Fruit fly (Drosophila melanogaster) whole organism, embryonic: Measurements from ENCODE around the gene Adck5.
A peak's percentile ranks its signal among the peaks of the same experiment; 100 is the strongest.

Experiments
- Abd-B ChIP-seq: fragments of 200-800 bp; sonication (Bioruptor generic); optimal IDR thresholded peaks from 2 replicates; lab custom pipeline; 2018; ENCODE audit warnings: missing biosample characterization, mild to moderate bottlenecking, missing genetic modification characterization, moderate library complexity
- Ada2b ChIP-seq: fragments of 200-800 bp; sonication (Bioruptor generic); IDR thresholded peaks from 2 replicates; pipeline ENCODE4 v1.3.6; 2022; ENCODE audit warnings: missing biosample characterization, missing genetic modification characterization
- CG11093 ChIP-seq: fragments of 200-800 bp; sonication (Bioruptor generic); IDR thresholded peaks from 3 replicates; pipeline ENCODE4 v1.3.6; 2022; ENCODE audit warnings: missing biosample characterization, missing genetic modification characterization
- CG12104 ChIP-seq: fragments of 200-800 bp; sonication (Bioruptor generic); optimal IDR thresholded peaks from 3 replicates; lab custom pipeline; 2016; ENCODE audit warnings: missing biosample characterization, missing genetic modification characterization
- CG12219 ChIP-seq: fragments of 200-800 bp; sonication (Bioruptor generic); optimal IDR thresholded peaks from 3 replicates; lab custom pipeline; 2018; ENCODE audit warnings: missing biosample characterization, mild to moderate bottlenecking, missing genetic modification characterization
- CG12659 ChIP-seq: fragments of 200-800 bp; sonication (Bioruptor generic); optimal IDR thresholded peaks from 3 replicates; lab custom pipeline; 2017; ENCODE audit warnings: mild to moderate bottlenecking, missing biosample characterization, missing genetic modification reagents, missing genetic modification characterization
- CG14014 ChIP-seq: fragments of 200-800 bp; sonication (Bioruptor generic); IDR thresholded peaks from 2 replicates; pipeline ENCODE4 v1.3.6; 2022; ENCODE audit warnings: missing biosample characterization, missing genetic modification characterization
- CG14710 ChIP-seq: fragments of 200-800 bp; sonication (Bioruptor generic); optimal IDR thresholded peaks from 3 replicates; lab custom pipeline; 2019; ENCODE audit warnings: missing biosample characterization, mild to moderate bottlenecking, missing genetic modification characterization, moderate library complexity
- CG14965 ChIP-seq: fragments of 200-800 bp; sonication (Bioruptor generic); optimal IDR thresholded peaks from 2 replicates; lab custom pipeline; 2016; ENCODE audit warnings: missing biosample characterization, missing genetic modification characterization, borderline replicate concordance
- CG15073 ChIP-seq: fragments of 200-800 bp; sonication (Bioruptor generic); optimal IDR thresholded peaks from 2 replicates; lab custom pipeline; 2016; ENCODE audit warnings: missing biosample characterization, missing genetic modification characterization
- CG15479 ChIP-seq: fragments of 200-800 bp; sonication (Bioruptor generic); optimal IDR thresholded peaks from 3 replicates; lab custom pipeline; 2019; ENCODE audit warnings: missing biosample characterization, mild to moderate bottlenecking, missing genetic modification characterization, moderate library complexity
- CG15696 ChIP-seq: fragments of 200-800 bp; sonication (Bioruptor generic); optimal IDR thresholded peaks from 2 replicates; lab custom pipeline; 2019; ENCODE audit warnings: missing biosample characterization, mild to moderate bottlenecking, missing genetic modification characterization, moderate library complexity
- CG1647 ChIP-seq: fragments of 200-800 bp; sonication (Bioruptor generic); optimal IDR thresholded peaks from 3 replicates; lab custom pipeline; 2016; ENCODE audit warnings: missing biosample characterization, missing genetic modification characterization
- CG16815 ChIP-seq: fragments of 200-800 bp; sonication (Bioruptor generic); optimal IDR thresholded peaks from 3 replicates; lab custom pipeline; 2017; ENCODE audit warnings: missing biosample characterization, mild to moderate bottlenecking, missing genetic modification characterization
- CG18011 ChIP-seq: fragments of 200-800 bp; sonication (Bioruptor generic); optimal IDR thresholded peaks from 2 replicates; lab custom pipeline; 2017; ENCODE audit warnings: missing biosample characterization, missing genetic modification characterization, mild to moderate bottlenecking, moderate library complexity, missing genotype
- CG2712 ChIP-seq: fragments of 200-800 bp; optimal IDR thresholded peaks from 3 replicates; lab custom pipeline; 2019; ENCODE audit warnings: missing biosample characterization, mild to moderate bottlenecking, missing genetic modification characterization, moderate library complexity
- CG31224 ChIP-seq: fragments of 200-800 bp; sonication (Bioruptor generic); IDR thresholded peaks from 2 replicates; pipeline ENCODE4 v1.3.6; 2022; ENCODE audit warnings: missing biosample characterization, missing genetic modification characterization
- CG31365 ChIP-seq: fragments of 200-800 bp; sonication (Bioruptor generic); optimal IDR thresholded peaks from 2 replicates; lab custom pipeline; 2018; ENCODE audit warnings: missing biosample characterization, mild to moderate bottlenecking, missing genetic modification characterization
- CG33557 ChIP-seq: fragments of 200-800 bp; sonication (Bioruptor generic); optimal IDR thresholded peaks from 2 replicates; lab custom pipeline; 2019; ENCODE audit warnings: missing biosample characterization, mild to moderate bottlenecking, missing genetic modification characterization, moderate library complexity
- CG34376 ChIP-seq: fragments of 200-800 bp; sonication (Bioruptor generic); optimal IDR thresholded peaks from 2 replicates; lab custom pipeline; 2018; ENCODE audit warnings: missing biosample characterization, mild to moderate bottlenecking, missing genetic modification characterization
- CG4424 ChIP-seq: fragments of 200-800 bp; sonication (Bioruptor generic); optimal IDR thresholded peaks from 3 replicates; lab custom pipeline; 2016; ENCODE audit warnings: missing biosample characterization, missing genetic modification characterization
- CG4707 ChIP-seq: fragments of 200-800 bp; sonication (Bioruptor generic); optimal IDR thresholded peaks from 2 replicates; lab custom pipeline; 2018; ENCODE audit warnings: missing biosample characterization, mild to moderate bottlenecking, missing genetic modification characterization, moderate library complexity
- CG4730 ChIP-seq: fragments of 200-800 bp; sonication (Bioruptor generic); IDR thresholded peaks from 2 replicates; pipeline ENCODE4 v1.3.6; 2022; ENCODE audit warnings: missing biosample characterization, missing genetic modification characterization
- CG7357 ChIP-seq: fragments of 200-800 bp; sonication (Bioruptor generic); IDR thresholded peaks from 3 replicates; pipeline ENCODE4 v1.3.6; 2022; ENCODE audit warnings: missing biosample characterization, missing genetic modification characterization
- CG7745 ChIP-seq: fragments of 200-800 bp; sonication (Bioruptor generic); optimal IDR thresholded peaks from 2 replicates; lab custom pipeline; 2018; ENCODE audit warnings: missing biosample characterization, mild to moderate bottlenecking, missing genetic modification characterization, moderate library complexity
- CG7928 ChIP-seq: fragments of 200-800 bp; sonication (Bioruptor generic); optimal IDR thresholded peaks from 2 replicates; lab custom pipeline; 2017; ENCODE audit warnings: missing biosample characterization, mild to moderate bottlenecking, missing genetic modification characterization
- CG9932 ChIP-seq: fragments of 200-800 bp; sonication (Bioruptor generic); IDR thresholded peaks from 2 replicates; pipeline ENCODE4 v1.3.6; 2022; ENCODE audit warnings: missing biosample characterization, missing genetic modification characterization
- D19B ChIP-seq: fragments of 200-800 bp; sonication (Bioruptor generic); optimal IDR thresholded peaks from 2 replicates; lab custom pipeline; 2017; ENCODE audit warnings: missing biosample characterization, mild to moderate bottlenecking, missing genetic modification characterization
- HLHmδ ChIP-seq: fragments of 200-800 bp; sonication (Bioruptor generic); optimal IDR thresholded peaks from 2 replicates; lab custom pipeline; 2018; ENCODE audit warnings: missing biosample characterization, mild to moderate bottlenecking, missing genetic modification characterization, moderate library complexity
- Hey ChIP-seq: fragments of 200-800 bp; sonication (Bioruptor generic); optimal IDR thresholded peaks from 3 replicates; lab custom pipeline; 2018; ENCODE audit warnings: missing biosample characterization, mild to moderate bottlenecking, missing genetic modification characterization
- Oaz ChIP-seq: fragments of 200-800 bp; sonication (Bioruptor generic); IDR thresholded peaks from 2 replicates; pipeline ENCODE4 v1.3.6; 2022; ENCODE audit warnings: missing biosample characterization, missing genetic modification characterization
- Sry-δ ChIP-seq: fragments of 200-800 bp; sonication (Bioruptor generic); optimal IDR thresholded peaks from 2 replicates; lab custom pipeline; 2016; ENCODE audit warnings: missing biosample characterization, missing genetic modification characterization
- Xrp1 ChIP-seq: fragments of 200-800 bp; sonication (Bioruptor generic); IDR thresholded peaks from 2 replicates; pipeline ENCODE4 v1.3.6; 2022; ENCODE audit warnings: missing biosample characterization, missing genetic modification characterization
- ase ChIP-seq: fragments of 200-800 bp; sonication (Bioruptor generic); IDR thresholded peaks from 3 replicates; pipeline ENCODE4 v1.3.6; 2022; ENCODE audit warnings: missing biosample characterization, missing genetic modification characterization
- ato ChIP-seq: fragments of 200-800 bp; sonication (Bioruptor generic); IDR thresholded peaks from 2 replicates; pipeline ENCODE4 v1.3.6; 2022; ENCODE audit warnings: missing biosample characterization, missing genetic modification characterization; ENCODE audit not compliant: partially characterized antibody
- btn ChIP-seq: fragments of 200-800 bp; sonication (Bioruptor generic); optimal IDR thresholded peaks from 2 replicates; lab custom pipeline; 2016; ENCODE audit warnings: missing biosample characterization, missing genetic modification characterization
- ci ChIP-seq: fragments of 200-800 bp; sonication (Bioruptor generic); IDR thresholded peaks from 3 replicates; pipeline ENCODE4 v1.3.6; 2022; ENCODE audit warnings: missing biosample characterization, missing genetic modification characterization
- croc ChIP-seq: fragments of 200-800 bp; sonication (Bioruptor generic); conservative IDR thresholded peaks from 3 replicates; pipeline ENCODE4 v1.3.6; 2022; ENCODE audit warnings: missing biosample characterization, missing genetic modification characterization
- crp ChIP-seq, 2 experiments: fragments of 200-800 bp; sonication (Bioruptor generic); optimal IDR thresholded peaks; 2 replicates in 1 of 2; 3 replicates in 1 of 2; lab custom pipeline; 2017; ENCODE audit warnings: missing biosample characterization in 2 of 2, missing genetic modification characterization in 2 of 2, mild to moderate bottlenecking in 1 of 2, moderate library complexity in 1 of 2
- dimm ChIP-seq: fragments of 200-800 bp; sonication (Bioruptor generic); IDR thresholded peaks from 2 replicates; pipeline ENCODE4 v1.3.6; 2022; ENCODE audit warnings: missing biosample characterization, missing genetic modification characterization
- ems ChIP-seq: fragments of 200-800 bp; sonication (Bioruptor generic); optimal IDR thresholded peaks from 3 replicates; lab custom pipeline; 2016; ENCODE audit warnings: missing biosample characterization, missing genetic modification characterization
- fd102C ChIP-seq: fragments of 200-800 bp; sonication (Bioruptor generic); optimal IDR thresholded peaks from 2 replicates; lab custom pipeline; 2018; ENCODE audit warnings: missing biosample characterization, mild to moderate bottlenecking, missing genetic modification characterization, moderate library complexity
- fd96Cb ChIP-seq: fragments of 200-800 bp; sonication (Bioruptor generic); optimal IDR thresholded peaks from 2 replicates; lab custom pipeline; 2018; ENCODE audit warnings: missing biosample characterization, mild to moderate bottlenecking, missing genetic modification characterization, moderate library complexity
- gfzf ChIP-seq: fragments of 200-800 bp; sonication (Bioruptor generic); optimal IDR thresholded peaks from 2 replicates; lab custom pipeline; 2016; ENCODE audit warnings: missing biosample characterization, mild to moderate bottlenecking, missing genetic modification characterization, moderate library complexity
- lov ChIP-seq, 2 experiments: fragments of 200-800 bp in 1 of 2; fragments of >200 bp in 1 of 2; sonication (Bioruptor generic) in 1 of 2; IDR thresholded peaks in 1 of 2; optimal IDR thresholded peaks in 1 of 2; 2 replicates in 1 of 2; 3 replicates in 1 of 2; pipeline versions ENCODE4 v1.3.6 to Lab custom; 2017 to 2022; ENCODE audit warnings: missing biosample characterization in 1 of 2, missing genetic modification characterization in 1 of 2
- oc ChIP-seq: fragments of 200-800 bp; sonication (Bioruptor generic); optimal IDR thresholded peaks from 2 replicates; lab custom pipeline; 2018; ENCODE audit warnings: missing biosample characterization, mild to moderate bottlenecking, missing genetic modification characterization, moderate library complexity
- sc ChIP-seq, 3 experiments: fragments of >200 bp in 2 of 3; fragments of 200-800 bp in 1 of 3; sonication (Bioruptor generic) in 1 of 3; optimal IDR thresholded peaks; 2 replicates in 2 of 3; 3 replicates in 1 of 3; lab custom pipeline; 2017; ENCODE audit warnings: mild to moderate bottlenecking in 1 of 3, missing biosample characterization in 1 of 3, missing genetic modification characterization in 1 of 3, missing genetic modification reagents in 1 of 3
- slp2 ChIP-seq: fragments of 200-800 bp; sonication (Bioruptor generic); optimal IDR thresholded peaks from 2 replicates; lab custom pipeline; 2016; ENCODE audit warnings: missing biosample characterization, missing genetic modification characterization
- so ChIP-seq: fragments of 200-800 bp; sonication (Bioruptor generic); IDR thresholded peaks from 3 replicates; pipeline ENCODE4 v1.3.6; 2022; ENCODE audit warnings: missing biosample characterization, missing genetic modification characterization

The Adck5 gene

DNA sequence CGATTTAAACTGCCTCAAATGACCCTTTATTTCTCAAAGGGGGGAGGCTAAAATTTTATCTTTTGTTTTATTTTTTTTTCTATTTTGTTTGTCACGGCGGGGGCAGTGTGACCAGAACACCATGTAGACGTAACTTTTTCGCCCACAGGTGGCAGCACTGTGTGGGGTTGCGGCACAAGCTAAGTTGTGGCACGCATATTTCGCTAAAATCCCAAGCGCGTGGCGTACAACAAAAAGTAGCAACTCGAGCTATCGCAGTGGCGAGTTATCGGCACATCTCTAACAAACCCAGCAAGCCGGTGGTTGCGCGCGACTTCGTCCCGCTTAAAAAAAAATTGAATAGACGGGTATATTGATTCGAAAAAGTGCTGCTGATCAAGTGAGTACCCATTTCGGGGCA lies 46.5 kb upstream of the Adck5 start, which contains the start of the genes Ufd1 and NaPi-III (continued):
- TF ChIP-seq Xrp1 (GFP tag; lab: Robert Waterston, UW) (no peak), CG12659 (GFP tag; lab: Kevin White, UChicago) (peak; percentile 89), ems (GFP tag; lab: Kevin White, UChicago) (peak; percentile 23), HLHmδ (GFP tag; lab: Kevin White, UChicago) (no peak), CG1647 (GFP tag; lab: Kevin White, UChicago) (no peak), Hey (no peak), CG12219 (GFP tag; lab: Kevin White, UChicago) (no peak), fd102C (no peak), fd96Cb (no peak), btn (GFP tag; lab: Kevin White, UChicago) (peak; percentile 24), CG14965 (GFP tag; lab: Kevin White, UChicago) (no peak), CG31365 (tag; lab: Kevin White, UChicago) (no peak), ci (peak; percentile 48; the same call in 1 of the 3 replicates), CG34376 (GFP tag; lab: Kevin White, UChicago) (no peak), Sry-δ (GFP tag; lab: Kevin White, UChicago) (peak; percentile 97), CG18011 (GFP tag; lab: Kevin White, UChicago) (no peak), sc (optimal IDR thresholded peaks at IDR 0.05; lab: Kevin White, UChicago) (no peak), sc (GFP tag; optimal IDR thresholded peaks at IDR 0.05; lab: Kevin White, UChicago) (no peak), ato (peak; percentile 84), CG16815 (GFP tag; lab: Kevin White, UChicago) (no peak), ase (no peak), CG2712 (tag; lab: Kevin White, UChicago) (peak; percentile 56), Ada2b (no peak), CG31224 (GFP tag; lab: Robert Waterston, UW) (no peak), CG33557 (GFP tag; lab: Kevin White, UChicago) (no peak), Oaz (GFP tag; lab: Robert Waterston, UW) (no peak), CG7357 (no peak), crp (GFP tag; optimal IDR thresholded peaks at IDR 0.05; lab: Kevin White, UChicago) (peak in 1 of 2 experiments; percentile 69), CG7745 (tag; lab: Kevin White, UChicago) (no peak), CG14014 (GFP tag; lab: Robert Waterston, UW) (0 out of 2 replicates have a peak, but pooled peaks have one; percentile 21), CG15696 (tag; lab: Kevin White, UChicago) (no peak), CG14710 (tag; lab: Kevin White, UChicago) (peak; percentile 67), dimm (GFP tag; lab: Robert Waterston, UW) (no peak), lov (optimal IDR thresholded peaks at IDR 0.05; lab: Kevin White, UChicago) (no peak), lov (GFP tag; IDR thresholded peaks at IDR 0.05; lab: Robert Waterston, UW) (peak; percentile 49; the same call in 1 of the 3 replicates), slp2 (GFP tag; lab: Kevin White, UChicago) (no peak), D19B (no peak), CG15073 (GFP tag; lab: Kevin White, UChicago) (no peak), Abd-B (GFP tag; lab: Kevin White, UChicago) (peak; percentile 42), CG7928 (GFP tag; lab: Kevin White, UChicago) (peak; percentile 40), CG15479 (GFP tag; lab: Kevin White, UChicago) (peak; percentile 68), CG4424 (GFP tag; lab: Kevin White, UChicago) (no peak), CG4707 (GFP tag; lab: Kevin White, UChicago) (no peak), gfzf (GFP tag; lab: Kevin White, UChicago) (peak; percentile 98), CG4730 (GFP tag; lab: Robert Waterston, UW) (no peak), CG9932 (GFP tag; lab: Robert Waterston, UW) (peak; percentile 71), CG11093 (no peak), croc (GFP tag; lab: Robert Waterston, UW) (no peak), oc (tag; lab: Kevin White, UChicago) (no peak), CG12104 (GFP tag; lab: Kevin White, UChicago) (no peak), so (GFP tag; lab: Robert Waterston, UW) (0 out of 3 replicates have a peak, but pooled peaks have one; percentile 52)
